ENCODE assay signal across 3 worm cellular contexts in genomic region chrIV:3311243-3311642, ce11.
TF ChIP-seq lines count a peak whose summit lies in the region.

Gene zip-11 (plus strand): TSS chrIV:3311276.

TF ChIP-seq in whole organism, L1 larva, 84 proteins besides CTCF, POLR2A, EP300 and RAD21 (continued from another document):
- TF ChIP-seq efl-1 (optimal IDR thresholded peaks at IDR 0.05; lab: Kevin White, UChicago) (peak; percentile 69 to 79), efl-1 (GFP tag; optimal IDR thresholded peaks at IDR 0.05 in 1 of 2; lab: Kevin White, UChicago) (peak; percentile 59 to 96), fkh-8 (tag; optimal IDR thresholded peaks at IDR 0.05; lab: Kevin White, UChicago) (peak; percentile 12), lin-13 (GFP tag; optimal IDR thresholded peaks at IDR 0.05; lab: Kevin White, UChicago) (no peak), mdl-1 (tag; optimal IDR thresholded peaks at IDR 0.05; lab: Kevin White, UChicago) (peak in 1 of 2 experiments; percentile 17), sptf-1 (tag; optimal IDR thresholded peaks at IDR 0.05; lab: Kevin White, UChicago) (no peak), alr-1 (tag; optimal IDR thresholded peaks at IDR 0.05; lab: Kevin White, UChicago; ENCODE audit: borderline replicate concordance) (no peak), zip-4 (GFP tag; optimal IDR thresholded peaks at IDR 0.05; lab: Kevin White, UChicago) (no peak), pag-3 (tag; optimal IDR thresholded peaks at IDR 0.05; lab: Kevin White, UChicago; ENCODE audit: borderline replicate concordance, insufficient read depth) (no peak), Y116A8C.19 (tag; optimal IDR thresholded peaks at IDR 0.05; lab: Kevin White, UChicago; ENCODE audit: borderline replicate concordance) (no peak), nhr-85 (tag; lab: Kevin White, UChicago) (peak; percentile 62), lsy-2 (tag; optimal IDR thresholded peaks at IDR 0.05; lab: Kevin White, UChicago) (peak; percentile 64 to 78), dsc-1 (tag; optimal IDR thresholded peaks at IDR 0.05; lab: Kevin White, UChicago) (peak; percentile 29), skn-1 (tag; optimal IDR thresholded peaks at IDR 0.05; lab: Kevin White, UChicago) (peak; percentile 9), nhr-90 (tag; optimal IDR thresholded peaks at IDR 0.05; lab: Kevin White, UChicago; ENCODE audit: poor library complexity) (peak; percentile 69), jun-1 (tag; optimal IDR thresholded peaks at IDR 0.05; lab: Kevin White, UChicago) (peak; percentile 42), ceh-82 (tag; optimal IDR thresholded peaks at IDR 0.05; lab: Kevin White, UChicago) (peak; percentile 36 to 65 (median 63)), lin-14 (GFP tag; optimal IDR thresholded peaks at IDR 0.05; lab: Kevin White, UChicago) (peak; percentile 95), mep-1 (tag; optimal IDR thresholded peaks at IDR 0.05; lab: Kevin White, UChicago) (peak; percentile 61), nhr-19 (GFP tag; conservative IDR thresholded peaks at IDR 0.05; lab: Robert Waterston, UW) (peak; percentile 77), F16B12.6 (tag; optimal IDR thresholded peaks at IDR 0.05; lab: Kevin White, UChicago) (peak; percentile 40), snu-23 (GFP tag; optimal IDR thresholded peaks at IDR 0.05; lab: Kevin White, UChicago) (peak; percentile 82), ztf-11 (tag; optimal IDR thresholded peaks at IDR 0.05; lab: Kevin White, UChicago) (peak in 1 of 2 experiments; percentile 45), xbp-1 (tag; optimal IDR thresholded peaks at IDR 0.05; lab: Kevin White, UChicago) (peak; percentile 50), unc-130 (tag; optimal IDR thresholded peaks at IDR 0.05; lab: Kevin White, UChicago) (no peak), nhr-77 (tag; optimal IDR thresholded peaks at IDR 0.05; lab: Kevin White, UChicago) (peak; percentile 16), dpl-1 (GFP tag; optimal IDR thresholded peaks at IDR 0.05; lab: Kevin White, UChicago) (peak; percentile 6 to 57 (median 49)), C16A3.4 (tag; optimal IDR thresholded peaks at IDR 0.05; lab: Kevin White, UChicago) (no peak), rnt-1 (tag; optimal IDR thresholded peaks at IDR 0.05; lab: Kevin White, UChicago) (peak; percentile 91), isw-1 (GFP tag; IDR thresholded peaks at IDR 0.05; lab: Robert Waterston, UW) (peak; percentile 34), grh-1 (GFP tag; IDR thresholded peaks at IDR 0.05; lab: Robert Waterston, UW) (peak; percentile 62), C34B4.2 (tag; optimal IDR thresholded peaks at IDR 0.05; lab: Kevin White, UChicago) (no peak), unc-98 (GFP tag; IDR thresholded peaks at IDR 0.05; lab: Robert Waterston, UW) (peak; percentile 28; the same call in 1 of the 2 replicates), lin-39 (tag; optimal IDR thresholded peaks at IDR 0.05; lab: Kevin White, UChicago) (no peak), ama-1 (optimal IDR thresholded peaks at IDR 0.05; lab: Kevin White, UChicago) (no peak), lin-15B (tag; optimal IDR thresholded peaks at IDR 0.05; lab: Kevin White, UChicago) (no peak), egl-27 (tag; optimal IDR thresholded peaks at IDR 0.05; lab: Kevin White, UChicago) (no peak), fkh-4 (tag; optimal IDR thresholded peaks at IDR 0.05; lab: Kevin White, UChicago; ENCODE audit: borderline replicate concordance) (no peak), tbx-2 (tag; optimal IDR thresholded peaks at IDR 0.05; lab: Kevin White, UChicago) (peak; percentile 72), swsn-7 (tag; optimal IDR thresholded peaks at IDR 0.05; lab: Kevin White, UChicago) (peak; percentile 63)

TF ChIP-seq in whole organism, L3 larva, 47 proteins besides CTCF, POLR2A, EP300 and RAD21 (continued from another document):
- TF ChIP-seq eor-1 (tag; optimal IDR thresholded peaks at IDR 0.05; lab: Kevin White, UChicago), result no peak
- peak; percentile 63 for TF ChIP-seq nfya-1 (tag; optimal IDR thresholded peaks at IDR 0.05; lab: Kevin White, UChicago; ENCODE audit: insufficient read depth)
- TF ChIP-seq ceh-82 (tag; optimal IDR thresholded peaks at IDR 0.05; lab: Kevin White, UChicago), result no peak
- no peak for TF ChIP-seq mml-1 (tag; optimal IDR thresholded peaks at IDR 0.05; lab: Kevin White, UChicago)
- TF ChIP-seq elt-2 (tag; optimal IDR thresholded peaks at IDR 0.05; lab: Kevin White, UChicago), result no peak
- TF ChIP-seq nhr-23 (tag; optimal IDR thresholded peaks at IDR 0.05; lab: Kevin White, UChicago), result peak; percentile 41
- TF ChIP-seq snpc-4 (tag; optimal IDR thresholded peaks at IDR 0.05; lab: Kevin White, UChicago), result no peak
- TF ChIP-seq jun-1 (tag; optimal IDR thresholded peaks at IDR 0.05; lab: Kevin White, UChicago), result no peak
- no peak for TF ChIP-seq zag-1 (tag; optimal IDR thresholded peaks at IDR 0.05; lab: Kevin White, UChicago)
- TF ChIP-seq elt-3 (tag; optimal IDR thresholded peaks at IDR 0.05; lab: Kevin White, UChicago), result no peak
- TF ChIP-seq egl-27 (tag; optimal IDR thresholded peaks at IDR 0.05; lab: Kevin White, UChicago), result no peak
- TF ChIP-seq unc-39 (tag; optimal IDR thresholded peaks at IDR 0.05; lab: Kevin White, UChicago), result no peak

TF ChIP-seq in whole organism, young adult, 124 proteins besides CTCF, POLR2A, EP300 and RAD21 (continued from another document):
- TF ChIP-seq egrh-3 (GFP tag; IDR thresholded peaks at IDR 0.05; lab: Robert Waterston, UW) (peak; percentile 71; the same call in 1 of the 2 replicates), K12H6.12 (tag; optimal IDR thresholded peaks at IDR 0.05; lab: Kevin White, UChicago) (peak; percentile 52), cebp-1 (GFP tag; IDR thresholded peaks at IDR 0.05; lab: Robert Waterston, UW) (no peak), cebp-1 (tag; optimal IDR thresholded peaks at IDR 0.05; lab: Kevin White, UChicago) (peak; percentile 77), nhr-90 (tag; optimal IDR thresholded peaks at IDR 0.05; lab: Kevin White, UChicago) (peak; percentile 75), tlf-1 (GFP tag; optimal IDR thresholded peaks at IDR 0.05; lab: Kevin White, UChicago) (peak; percentile 14)
